Fruit fly (Drosophila melanogaster) whole organism, embryonic: ENCODE data around the gene CG31816.

ENCODE experiments used
- Ada2b ChIP-seq: fragments of 200-800 bp; sonication (Bioruptor generic); IDR thresholded peaks from 2 replicates; pipeline ENCODE4 v1.3.6; 2022; ENCODE audit warnings: missing biosample characterization, missing genetic modification characterization
- Adf1 ChIP-seq: fragments of 200-800 bp; sonication (Bioruptor generic); IDR thresholded peaks from 2 replicates; pipeline ENCODE4 v1.3.6; 2022; ENCODE audit warnings: missing biosample characterization, missing genetic modification characterization
- B-H1 ChIP-seq: fragments of 200-800 bp; sonication (Bioruptor generic); IDR thresholded peaks from 3 replicates; pipeline ENCODE4 v1.3.6; 2022; ENCODE audit warnings: missing biosample characterization, missing genetic modification characterization
- CG10565 ChIP-seq: fragments of 200-800 bp; sonication (Bioruptor generic); optimal IDR thresholded peaks from 3 replicates; lab custom pipeline; 2016; ENCODE audit warnings: missing biosample characterization, mild to moderate bottlenecking, missing genetic modification characterization
- CG11093 ChIP-seq: fragments of 200-800 bp; sonication (Bioruptor generic); IDR thresholded peaks from 3 replicates; pipeline ENCODE4 v1.3.6; 2022; ENCODE audit warnings: missing biosample characterization, missing genetic modification characterization
- CG14441 ChIP-seq: fragments of 200-800 bp; sonication (Bioruptor generic); IDR thresholded peaks from 2 replicates; pipeline ENCODE4 v1.3.6; 2022; ENCODE audit warnings: missing biosample characterization, missing genetic modification characterization
- CG14667 ChIP-seq: fragments of 200-800 bp; sonication (Bioruptor generic); IDR thresholded peaks from 2 replicates; pipeline ENCODE4 v1.3.6; 2022; ENCODE audit warnings: missing biosample characterization, missing genetic modification characterization
- CG15601 ChIP-seq: fragments of 200-800 bp; sonication (Bioruptor generic); optimal IDR thresholded peaks from 3 replicates; lab custom pipeline; 2019; ENCODE audit warnings: missing biosample characterization, mild to moderate bottlenecking, missing genetic modification characterization, moderate library complexity
- CG16779 ChIP-seq: fragments of 200-800 bp; sonication (Bioruptor generic); IDR thresholded peaks from 2 replicates; pipeline ENCODE4 v1.3.6; 2022; ENCODE audit warnings: missing biosample characterization, missing genetic modification characterization
- CG17186 ChIP-seq: fragments of 200-800 bp; sonication (Bioruptor generic); optimal IDR thresholded peaks from 3 replicates; lab custom pipeline; 2017; ENCODE audit warnings: missing biosample characterization, missing genetic modification reagents, missing genetic modification characterization
- CG17612 ChIP-seq: fragments of 200-800 bp; sonication (Bioruptor generic); IDR thresholded peaks from 2 replicates; pipeline ENCODE4 v1.3.6; 2022; ENCODE audit warnings: missing biosample characterization, missing genetic modification characterization
- CG2202 ChIP-seq: fragments of 200-800 bp; sonication (Bioruptor generic); optimal IDR thresholded peaks from 2 replicates; lab custom pipeline; 2018; ENCODE audit warnings: missing biosample characterization, mild to moderate bottlenecking, missing genetic modification characterization
- CG34422 ChIP-seq: fragments of 200-800 bp; sonication (Bioruptor generic); IDR thresholded peaks from 3 replicates; pipeline ENCODE4 v1.3.6; 2022; ENCODE audit warnings: missing biosample characterization, missing genetic modification characterization
- CG4404 ChIP-seq: fragments of 200-800 bp; sonication (Bioruptor generic); IDR thresholded peaks from 2 replicates; pipeline ENCODE4 v1.3.6; 2022; ENCODE audit warnings: missing biosample characterization, missing genetic modification characterization
- CG8290 ChIP-seq, 3 experiments: fragments of 200-800 bp; sonication (Bioruptor generic); optimal IDR thresholded peaks; 2 replicates each; lab custom pipeline; 2016 to 2019; ENCODE audit warnings: missing biosample characterization in 3 of 3, missing genetic modification characterization in 3 of 3, mild to moderate bottlenecking in 2 of 3, moderate library complexity in 1 of 3
- CG9817 ChIP-seq: fragments of 200-800 bp; sonication (Bioruptor generic); optimal IDR thresholded peaks from 2 replicates; lab custom pipeline; 2018; ENCODE audit warnings: missing biosample characterization, mild to moderate bottlenecking, missing genetic modification characterization, moderate library complexity
- Chrac-16 ChIP-seq: fragments of 200-800 bp; sonication (Bioruptor generic); optimal IDR thresholded peaks from 3 replicates; lab custom pipeline; 2016; ENCODE audit warnings: missing biosample characterization, missing genetic modification characterization
- CkIIα-i1 ChIP-seq: fragments of 200-800 bp; sonication (Bioruptor generic); IDR thresholded peaks from 2 replicates; pipeline ENCODE4 v1.3.6; 2022; ENCODE audit warnings: missing biosample characterization, missing genetic modification characterization
- Dbx ChIP-seq: fragments of 200-800 bp; sonication (Bioruptor generic); IDR thresholded peaks from 3 replicates; pipeline ENCODE4 v1.3.6; 2022; ENCODE audit warnings: missing biosample characterization, missing genetic modification characterization
- Ets97D ChIP-seq: fragments of 200-800 bp; sonication (Bioruptor generic); optimal IDR thresholded peaks from 3 replicates; lab custom pipeline; 2016; ENCODE audit warnings: missing biosample characterization, missing genetic modification characterization
- Hey ChIP-seq: fragments of 200-800 bp; sonication (Bioruptor generic); optimal IDR thresholded peaks from 3 replicates; lab custom pipeline; 2018; ENCODE audit warnings: missing biosample characterization, mild to moderate bottlenecking, missing genetic modification characterization
- Mrtf ChIP-seq: fragments of 200-800 bp; sonication (Bioruptor generic); IDR thresholded peaks from 3 replicates; pipeline ENCODE4 v1.3.6; 2022; ENCODE audit warnings: missing biosample characterization, missing genetic modification characterization
- NC2α ChIP-seq: fragments of 200-800 bp; sonication (Bioruptor generic); optimal IDR thresholded peaks from 2 replicates; lab custom pipeline; 2016; ENCODE audit warnings: missing biosample characterization, missing genetic modification characterization
- NFAT ChIP-seq: fragments of 200-800 bp; sonication (Bioruptor generic); IDR thresholded peaks from 2 replicates; pipeline ENCODE4 v1.3.6; 2022; ENCODE audit warnings: missing biosample characterization, missing genetic modification characterization
- PHDP ChIP-seq: fragments of 200-800 bp; sonication (Bioruptor generic); optimal IDR thresholded peaks from 3 replicates; lab custom pipeline; 2018; ENCODE audit warnings: missing biosample characterization, mild to moderate bottlenecking, missing genetic modification characterization, moderate library complexity
- Sox102F ChIP-seq: fragments of 200-800 bp; sonication (Bioruptor generic); optimal IDR thresholded peaks from 2 replicates; lab custom pipeline; 2018; ENCODE audit warnings: missing biosample characterization, mild to moderate bottlenecking, missing genetic modification characterization, moderate library complexity
- Vsx1 ChIP-seq: fragments of 200-800 bp; sonication (Bioruptor generic); optimal IDR thresholded peaks from 2 replicates; lab custom pipeline; 2017; ENCODE audit warnings: missing biosample characterization, mild to moderate bottlenecking, missing genetic modification characterization, missing genetic modification reagents
- Xbp1 ChIP-seq: fragments of 200-800 bp; sonication (Bioruptor generic); optimal IDR thresholded peaks from 3 replicates; lab custom pipeline; 2016; ENCODE audit warnings: missing biosample characterization, mild to moderate bottlenecking, missing genetic modification characterization
- ab ChIP-seq: fragments of 200-800 bp; sonication (Bioruptor generic); optimal IDR thresholded peaks from 2 replicates; lab custom pipeline; 2016; ENCODE audit warnings: missing biosample characterization, missing genetic modification characterization
- bcd ChIP-seq: fragments of 200-800 bp; sonication (Bioruptor generic); optimal IDR thresholded peaks from 2 replicates; lab custom pipeline; 2017; ENCODE audit warnings: missing biosample characterization, mild to moderate bottlenecking, missing genetic modification characterization
- cas ChIP-seq: fragments of 200-800 bp; sonication (Bioruptor generic); IDR thresholded peaks from 2 replicates; pipeline ENCODE4 v1.3.6; 2022; ENCODE audit warnings: missing biosample characterization, missing genetic modification characterization
- chinmo ChIP-seq: fragments of 200-800 bp; sonication (Bioruptor generic); IDR thresholded peaks from 4 replicates; pipeline ENCODE4 v1.3.6; 2022; ENCODE audit warnings: missing biosample characterization, missing genetic modification characterization; ENCODE audit not compliant: partially characterized antibody
- ci ChIP-seq: fragments of 200-800 bp; sonication (Bioruptor generic); IDR thresholded peaks from 3 replicates; pipeline ENCODE4 v1.3.6; 2022; ENCODE audit warnings: missing biosample characterization, missing genetic modification characterization
- corto ChIP-seq: fragments of 200-800 bp; sonication (Bioruptor generic); optimal IDR thresholded peaks from 2 replicates; lab custom pipeline; 2016; ENCODE audit warnings: missing biosample characterization, mild to moderate bottlenecking, missing genetic modification characterization, moderate library complexity
- dysf ChIP-seq: fragments of 200-800 bp; sonication (Bioruptor generic); IDR thresholded peaks from 3 replicates; pipeline ENCODE4 v1.3.6; 2022; ENCODE audit warnings: missing biosample characterization, missing genetic modification characterization
- exex ChIP-seq: fragments of 200-800 bp; sonication (Bioruptor generic); optimal IDR thresholded peaks from 4 replicates; lab custom pipeline; 2018; ENCODE audit warnings: missing biosample characterization, mild to moderate bottlenecking, missing genetic modification characterization, moderate library complexity
- fd64A ChIP-seq: fragments of 200-800 bp; sonication (Bioruptor generic); optimal IDR thresholded peaks from 3 replicates; lab custom pipeline; 2018; ENCODE audit warnings: missing biosample characterization, mild to moderate bottlenecking, missing genetic modification characterization
- kni ChIP-seq: fragments of 200-800 bp; sonication (Bioruptor generic); optimal IDR thresholded peaks from 3 replicates; lab custom pipeline; 2017; ENCODE audit warnings: mild to moderate bottlenecking, missing biosample characterization, missing genetic modification reagents, missing genetic modification characterization
- lab ChIP-seq: fragments of 200-800 bp; sonication (Bioruptor generic); optimal IDR thresholded peaks from 3 replicates; lab custom pipeline; 2017; ENCODE audit warnings: missing biosample characterization, missing genetic modification characterization, mild to moderate bottlenecking, moderate library complexity, missing genetic modification reagents
- lov ChIP-seq, 2 experiments: fragments of 200-800 bp in 1 of 2; fragments of >200 bp in 1 of 2; sonication (Bioruptor generic) in 1 of 2; IDR thresholded peaks in 1 of 2; optimal IDR thresholded peaks in 1 of 2; 2 replicates in 1 of 2; 3 replicates in 1 of 2; pipeline versions ENCODE4 v1.3.6 to Lab custom; 2017 to 2022; ENCODE audit warnings: missing biosample characterization in 1 of 2, missing genetic modification characterization in 1 of 2
- nerfin-1 ChIP-seq: fragments of 200-800 bp; sonication (Bioruptor generic); optimal IDR thresholded peaks from 3 replicates; lab custom pipeline; 2019; ENCODE audit warnings: missing biosample characterization, mild to moderate bottlenecking, missing genetic modification characterization, moderate library complexity
- pita ChIP-seq: fragments of 200-800 bp; sonication (Bioruptor generic); optimal IDR thresholded peaks from 2 replicates; lab custom pipeline; 2017; ENCODE audit warnings: missing biosample characterization, mild to moderate bottlenecking, missing genetic modification characterization
- row ChIP-seq: fragments of 200-800 bp; sonication (Bioruptor generic); IDR thresholded peaks from 3 replicates; pipeline ENCODE4 v1.3.6; 2022; ENCODE audit warnings: missing biosample characterization, missing genetic modification characterization
- schlank ChIP-seq: fragments of 200-800 bp; sonication (Bioruptor generic); optimal IDR thresholded peaks from 2 replicates; lab custom pipeline; 2018; ENCODE audit warnings: missing biosample characterization, mild to moderate bottlenecking, missing genetic modification characterization
- sim ChIP-seq: fragments of 200-800 bp; sonication (Bioruptor generic); IDR thresholded peaks from 2 replicates; pipeline ENCODE4 v1.3.6; 2022; ENCODE audit warnings: missing biosample characterization, missing genetic modification characterization
- sr ChIP-seq: fragments of 200-800 bp; sonication (Bioruptor generic); IDR thresholded peaks from 3 replicates; pipeline ENCODE4 v1.3.6; 2022; ENCODE audit warnings: missing biosample characterization, missing genetic modification characterization
- tx ChIP-seq: fragments of 200-800 bp; sonication (Bioruptor generic); optimal IDR thresholded peaks from 2 replicates; lab custom pipeline; 2016; ENCODE audit warnings: missing biosample characterization, missing genetic modification characterization
- vfl ChIP-seq: fragments of 200-800 bp; sonication (Bioruptor generic); optimal IDR thresholded peaks from 2 replicates; lab custom pipeline; 2016; ENCODE audit warnings: missing biosample characterization, missing genetic modification characterization

CG31816 gene

dm6 chr2L:16538134-16538533, 4.2 kb upstream of the CG31816 start (continued):
- no peak for TF ChIP-seq PHDP (tag; lab: Kevin White, UChicago)
- no peak for TF ChIP-seq CG10565
- no peak for TF ChIP-seq pita (GFP tag; lab: Kevin White, UChicago)
- 0 out of 2 replicates have a peak, but pooled peaks have one; percentile 38 for TF ChIP-seq sim (GFP tag; lab: Robert Waterston, UW)

dm6 chr2L:16538931-16539330, 3.4 kb upstream of the CG31816 start:
- TF ChIP-seq CG4404 (GFP tag; lab: Robert Waterston, UW) (no peak), corto (GFP tag; lab: Kevin White, UChicago) (no peak), Xbp1 (GFP tag; lab: Kevin White, UChicago) (no peak), Adf1 (GFP tag; lab: Robert Waterston, UW) (no peak), CG14667 (GFP tag; lab: Robert Waterston, UW) (no peak), bcd (GFP tag; lab: Kevin White, UChicago) (no peak), CG34422 (GFP tag; lab: Robert Waterston, UW) (no peak), B-H1 (GFP tag; lab: Robert Waterston, UW) (no peak), Vsx1 (GFP tag; lab: Kevin White, UChicago) (no peak), vfl (GFP tag; lab: Kevin White, UChicago) (no peak), cas (GFP tag; lab: Robert Waterston, UW) (no peak), Chrac-16 (GFP tag; lab: Kevin White, UChicago) (no peak), Ets97D (GFP tag; lab: Kevin White, UChicago) (no peak), CG15601 (tag; lab: Kevin White, UChicago) (no peak), CG17612 (no peak), CG8290 (GFP tag; optimal IDR thresholded peaks at IDR 0.05; lab: Kevin White, UChicago) (no peak), CG8290 (tag; optimal IDR thresholded peaks at IDR 0.05; lab: Kevin White, UChicago) (no peak), CG2202 (tag; lab: Kevin White, UChicago) (no peak), nerfin-1 (tag; lab: Kevin White, UChicago) (no peak), tx (GFP tag; lab: Kevin White, UChicago) (no peak), exex (no peak)

- TF ChIP-seq lov (optimal IDR thresholded peaks at IDR 0.05; lab: Kevin White, UChicago), result no peak
- TF ChIP-seq lov (GFP tag; IDR thresholded peaks at IDR 0.05; lab: Robert Waterston, UW), result 0 out of 3 replicates have a peak, but pooled peaks have one; percentile 23
- no peak for TF ChIP-seq ab (GFP tag; lab: Kevin White, UChicago)
- TF ChIP-seq fd64A (GFP tag; lab: Kevin White, UChicago), result peak; percentile 21
- peak; percentile 30 for TF ChIP-seq kni (GFP tag; lab: Kevin White, UChicago)
- TF ChIP-seq Ada2b, result peak; percentile 23; the same call in 1 of the 2 replicates
- no peak for TF ChIP-seq CkIIα-i1 (GFP tag; lab: Robert Waterston, UW)
- 0 out of 4 replicates have a peak, but pooled peaks have one; percentile 57 for TF ChIP-seq chinmo (GFP tag; lab: Robert Waterston, UW)
- TF ChIP-seq dysf, result 0 out of 3 replicates have a peak, but pooled peaks have one; percentile 9
- TF ChIP-seq sr (GFP tag; lab: Robert Waterston, UW), result 0 out of 3 replicates have a peak, but pooled peaks have one; percentile 35
- TF ChIP-seq schlank (tag; lab: Kevin White, UChicago), result no peak
- peak; percentile 7 for TF ChIP-seq lab (GFP tag; lab: Kevin White, UChicago)
- TF ChIP-seq row, result 0 out of 3 replicates have a peak, but pooled peaks have one; percentile 15
- 0 out of 3 replicates have a peak, but pooled peaks have one; percentile 10 for TF ChIP-seq Dbx (GFP tag; lab: Robert Waterston, UW)
- no peak for TF ChIP-seq Sox102F
- TF ChIP-seq CG17186 (GFP tag; lab: Kevin White, UChicago), result peak; percentile 1
- no peak for TF ChIP-seq NC2α (GFP tag; lab: Kevin White, UChicago)
- TF ChIP-seq ci (GFP tag; lab: Robert Waterston, UW), result peak; percentile 64; the same call in 1 of the 3 replicates
- peak; percentile 35; the same call in 1 of the 2 replicates for TF ChIP-seq CG14441 (GFP tag; lab: Robert Waterston, UW)
- peak; percentile 3 for TF ChIP-seq CG9817 (tag; lab: Kevin White, UChicago)
- 0 out of 2 replicates have a peak, but pooled peaks have one; percentile 38 for TF ChIP-seq CG16779
- 0 out of 3 replicates have a peak, but pooled peaks have one; percentile 18 for TF ChIP-seq Mrtf (GFP tag; lab: Robert Waterston, UW)
- peak; percentile 18 for TF ChIP-seq Hey (tag; lab: Kevin White, UChicago)
- TF ChIP-seq NFAT, result no peak
- TF ChIP-seq CG11093, result 0 out of 3 replicates have a peak, but pooled peaks have one; percentile 33
Observed at dm6 chr2L:16540773-16541172, 1.6 kb upstream of the CG31816 start.
